Worm (Caenorhabditis elegans) whole organism, L4/young adult: ENCODE measurements around the gene C52B9.19.

ENCODE experiments used
- W03F9.2 ChIP-seq: fragments of 150-350 bp; optimal IDR thresholded peaks from 2 replicates; lab custom pipeline; 2014; ENCODE audit warnings: missing biosample characterization, missing genetic modification characterization
- dao-5 ChIP-seq: sonication (generic microtip); optimal IDR thresholded peaks from 2 replicates; lab custom pipeline; 2016; ENCODE audit warnings: missing genotype, missing genetic modification characterization, moderate library complexity, missing compliant biosample characterization
- him-1 ChIP-seq: sonication (generic microtip); optimal IDR thresholded peaks from 2 replicates; lab custom pipeline; 2016; ENCODE audit warnings: missing genotype, missing genetic modification reagents, missing genetic modification characterization, missing compliant biosample characterization

DNA sequence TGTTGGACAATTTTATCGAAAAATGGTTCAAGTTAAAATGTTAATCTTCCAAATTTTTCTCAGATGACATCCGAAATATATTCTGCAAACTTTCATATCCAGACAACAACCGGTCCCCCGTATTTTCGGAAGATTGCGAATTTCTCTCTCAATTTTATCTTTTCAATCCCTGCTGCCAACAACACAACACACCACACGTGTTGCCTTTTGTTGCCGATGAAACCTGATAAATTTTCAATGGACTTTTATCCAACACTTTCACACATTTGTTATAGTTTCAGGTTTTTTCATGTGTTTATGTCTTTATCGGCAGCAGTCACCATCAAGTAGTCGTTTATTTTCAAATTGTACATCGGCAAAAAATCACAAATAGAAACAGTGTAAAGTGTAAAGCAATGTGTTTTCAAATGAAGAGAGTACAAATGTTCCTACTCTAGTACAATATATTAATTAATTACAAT, 36.1 kb upstream of the C52B9.19 start:
- no peak for TF ChIP-seq W03F9.2 (tag; lab: Kevin White, UChicago)
- TF ChIP-seq him-1 = no peak
- TF ChIP-seq dao-5 (tag; lab: Kevin White, UChicago) = no peak
